Worm (Caenorhabditis elegans): ENCODE data around the gene K08H2.5.

DNA sequence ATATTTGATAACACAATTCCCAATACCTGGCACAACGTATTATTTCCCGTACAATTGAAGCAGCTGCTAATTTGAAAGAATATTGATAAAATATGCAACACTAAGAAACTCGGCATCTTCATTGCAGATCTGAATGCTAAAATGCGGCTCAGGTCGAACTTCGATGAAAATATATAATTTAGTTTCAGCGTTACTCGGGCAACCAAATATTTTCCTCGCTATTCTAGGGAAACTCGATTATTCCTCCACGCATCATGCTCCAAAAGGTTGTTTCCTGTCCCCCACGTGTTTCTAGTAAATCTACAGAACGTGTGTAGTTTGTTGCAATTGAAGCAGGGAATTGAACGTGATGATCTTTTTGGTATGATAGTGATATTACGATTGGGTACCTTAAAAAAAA is 7.0 kb upstream of the K08H2.5 start:
- no peak for TF ChIP-seq W03F9.2 (tag; optimal IDR thresholded peaks at IDR 0.05)
- no peak for TF ChIP-seq dao-5 (tag; optimal IDR thresholded peaks at IDR 0.05)
